Fruit fly (Drosophila melanogaster): Measurements from ENCODE around the gene CG31077.

The CG31077 gene

dm6 chr3R:26988412-26988981 lies 11.1 kb upstream of the CG31077 start, which contains the start of gene CG31075:
TSS of gene CG31075 (minus strand) at chr3R:26988517.
- TF ChIP-seq ttk (optimal IDR thresholded peaks at IDR 0.05) (no peak), psq (optimal IDR thresholded peaks at IDR 0.05) (peak; percentile 54)

- TF ChIP-seq Myc (optimal IDR thresholded peaks at IDR 0.05) (no peak), ttk (optimal IDR thresholded peaks at IDR 0.05) (no peak), h (optimal IDR thresholded peaks at IDR 0.05) (no peak), psq (optimal IDR thresholded peaks at IDR 0.05) (no peak), insv (optimal IDR thresholded peaks at IDR 0.05) (no peak), Sin3A (optimal IDR thresholded peaks at IDR 0.05) (no peak)
Observed at dm6 chr3R:26989802-26990509, 9.6 kb upstream of the CG31077 start, which contains the start of gene CG31076. TSS of gene CG31076 (minus strand) at chr3R:26989852.

- TF ChIP-seq Sin3A (optimal IDR thresholded peaks at IDR 0.05), result no peak
- TF ChIP-seq ttk (optimal IDR thresholded peaks at IDR 0.05), result no peak
- TF ChIP-seq insv (optimal IDR thresholded peaks at IDR 0.05), result no peak
- TF ChIP-seq h (optimal IDR thresholded peaks at IDR 0.05), result no peak
- TF ChIP-seq psq (optimal IDR thresholded peaks at IDR 0.05), result no peak
Observed at dm6 chr3R:26994532-26994931, 5.0 kb upstream of the CG31077 start, which contains the start of gene TwdlC. TSS of gene TwdlC (plus strand) at chr3R:26994832.

DNA sequence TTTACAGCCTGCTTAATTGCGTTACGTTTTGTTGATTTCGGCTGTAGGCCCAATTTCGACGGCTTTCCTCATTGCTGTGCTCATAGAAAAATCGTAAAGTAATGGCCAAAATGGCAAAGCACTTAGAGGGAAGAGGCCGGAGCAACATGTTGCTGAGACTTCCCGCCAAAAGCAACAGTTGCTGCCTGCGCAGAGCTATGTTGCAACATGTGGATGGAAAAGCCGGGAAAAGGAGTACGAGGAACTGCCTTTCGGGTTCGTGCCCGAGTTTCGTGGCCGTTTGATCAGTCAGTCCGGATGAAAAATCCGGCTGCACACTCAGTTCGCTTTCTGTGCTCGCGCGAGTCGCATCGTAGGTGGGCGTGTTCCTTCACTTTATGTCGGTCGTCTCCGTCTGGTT lies 2.9 kb upstream of the CG31077 start, which contains the start of gene RYa-R:
RYa-R (plus strand) TSS at position 339 of the 400 bp plus-strand sequence.
- TF ChIP-seq h (optimal IDR thresholded peaks at IDR 0.05) (no peak), ttk (optimal IDR thresholded peaks at IDR 0.05) (no peak), Sin3A (optimal IDR thresholded peaks at IDR 0.05) (no peak), psq (optimal IDR thresholded peaks at IDR 0.05) (no peak), Myc (optimal IDR thresholded peaks at IDR 0.05) (no peak), insv (optimal IDR thresholded peaks at IDR 0.05) (no peak)

DNA sequence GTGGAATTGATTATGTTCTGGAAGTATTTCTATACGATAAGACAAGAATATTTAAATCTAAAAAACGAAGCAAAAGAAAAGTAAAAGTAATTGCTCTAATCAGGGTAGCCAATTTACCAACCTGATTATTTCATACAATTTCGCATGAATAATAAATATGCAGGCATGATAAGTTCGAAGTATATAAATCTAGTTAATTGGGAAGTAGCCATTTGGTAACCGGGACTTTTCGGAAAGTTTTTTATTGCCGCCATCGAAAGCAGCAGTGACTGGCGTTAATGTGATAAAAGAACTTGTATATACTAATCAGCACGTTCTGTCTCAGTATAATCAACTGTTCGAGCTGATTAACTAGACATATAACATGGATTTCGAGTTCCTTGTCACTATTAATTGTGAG lies 3.2 kb downstream of the CG31077 start:
- TF ChIP-seq Sin3A (optimal IDR thresholded peaks at IDR 0.05), result no peak
- TF ChIP-seq psq (optimal IDR thresholded peaks at IDR 0.05), result no peak
- TF ChIP-seq h (optimal IDR thresholded peaks at IDR 0.05), result no peak
- TF ChIP-seq Myc (optimal IDR thresholded peaks at IDR 0.05), result no peak
- TF ChIP-seq ttk (optimal IDR thresholded peaks at IDR 0.05), result no peak
- no peak for TF ChIP-seq insv (optimal IDR thresholded peaks at IDR 0.05)

dm6 chr3R:27005338-27005737 lies 5.8 kb downstream of the CG31077 start, which contains the start of gene CG6296:
TSS of gene CG6296 (minus strand) at chr3R:27005469.
- TF ChIP-seq h (optimal IDR thresholded peaks at IDR 0.05) (no peak), insv (optimal IDR thresholded peaks at IDR 0.05) (no peak), Myc (optimal IDR thresholded peaks at IDR 0.05) (no peak), Sin3A (optimal IDR thresholded peaks at IDR 0.05) (no peak)

- no peak for TF ChIP-seq Myc (optimal IDR thresholded peaks at IDR 0.05)
- TF ChIP-seq ttk (optimal IDR thresholded peaks at IDR 0.05), result no peak
- no peak for TF ChIP-seq h (optimal IDR thresholded peaks at IDR 0.05)
- TF ChIP-seq Sin3A (optimal IDR thresholded peaks at IDR 0.05), result no peak
- TF ChIP-seq insv (optimal IDR thresholded peaks at IDR 0.05), result no peak
- TF ChIP-seq psq (optimal IDR thresholded peaks at IDR 0.05), result no peak
Observed at dm6 chr3R:27007022-27007421, 7.5 kb downstream of the CG31077 start, which contains the start of gene CG6295. TSS of gene CG6295 (minus strand) at chr3R:27007055.

DNA sequence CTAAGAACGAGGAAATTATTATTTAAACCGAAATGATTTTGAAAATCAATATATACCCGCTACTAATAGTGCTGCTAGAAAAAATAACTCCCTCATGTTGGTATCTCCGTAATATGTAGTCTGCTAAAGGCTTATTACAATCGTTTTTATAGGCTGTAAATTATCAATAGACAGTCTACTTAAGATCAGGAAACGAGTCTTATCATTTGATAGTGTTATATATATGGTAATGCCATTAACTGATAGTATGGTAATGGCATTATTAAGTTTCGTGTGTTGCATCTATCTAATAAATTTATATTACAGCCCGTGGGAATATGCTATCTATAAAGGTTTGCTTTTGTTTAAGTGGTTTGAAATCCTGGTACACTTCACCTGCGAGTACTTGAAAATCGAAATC lies 18.6 kb downstream of the CG31077 start, which contains the start of gene CG17192:
CG17192 (minus strand) TSS at position 101 of the 400 bp plus-strand sequence.
- TF ChIP-seq Myc (optimal IDR thresholded peaks at IDR 0.05) (no peak), psq (optimal IDR thresholded peaks at IDR 0.05) (no peak), insv (optimal IDR thresholded peaks at IDR 0.05) (no peak), h (optimal IDR thresholded peaks at IDR 0.05) (no peak), ttk (optimal IDR thresholded peaks at IDR 0.05) (no peak), Sin3A (optimal IDR thresholded peaks at IDR 0.05) (no peak)

- no peak for TF ChIP-seq insv (optimal IDR thresholded peaks at IDR 0.05)
- TF ChIP-seq psq (optimal IDR thresholded peaks at IDR 0.05), result no peak
- no peak for TF ChIP-seq h (optimal IDR thresholded peaks at IDR 0.05)
- no peak for TF ChIP-seq Myc (optimal IDR thresholded peaks at IDR 0.05)
- no peak for TF ChIP-seq Sin3A (optimal IDR thresholded peaks at IDR 0.05)
- TF ChIP-seq ttk (optimal IDR thresholded peaks at IDR 0.05), result no peak
Observed at dm6 chr3R:27019701-27020172, 20.2 kb downstream of the CG31077 start, which contains the start of gene CG17191. TSS of gene CG17191 (minus strand) at chr3R:27019751.

- TF ChIP-seq h (optimal IDR thresholded peaks at IDR 0.05) (no peak), Myc (optimal IDR thresholded peaks at IDR 0.05) (no peak), insv (optimal IDR thresholded peaks at IDR 0.05) (no peak)
Observed at dm6 chr3R:27021278-27021677, 21.7 kb downstream of the CG31077 start, which contains the start of gene CG6283. TSS of gene CG6283 (minus strand) at chr3R:27021378.

dm6 chr3R:27023117-27023516 lies 23.6 kb downstream of the CG31077 start, which contains the start of gene CG6277:
TSS of gene CG6277 (minus strand) at chr3R:27023217.
- TF ChIP-seq h (optimal IDR thresholded peaks at IDR 0.05), result no peak
- TF ChIP-seq Myc (optimal IDR thresholded peaks at IDR 0.05), result no peak
- no peak for TF ChIP-seq ttk (optimal IDR thresholded peaks at IDR 0.05)
- no peak for TF ChIP-seq Sin3A (optimal IDR thresholded peaks at IDR 0.05)
- TF ChIP-seq insv (optimal IDR thresholded peaks at IDR 0.05), result no peak

DNA sequence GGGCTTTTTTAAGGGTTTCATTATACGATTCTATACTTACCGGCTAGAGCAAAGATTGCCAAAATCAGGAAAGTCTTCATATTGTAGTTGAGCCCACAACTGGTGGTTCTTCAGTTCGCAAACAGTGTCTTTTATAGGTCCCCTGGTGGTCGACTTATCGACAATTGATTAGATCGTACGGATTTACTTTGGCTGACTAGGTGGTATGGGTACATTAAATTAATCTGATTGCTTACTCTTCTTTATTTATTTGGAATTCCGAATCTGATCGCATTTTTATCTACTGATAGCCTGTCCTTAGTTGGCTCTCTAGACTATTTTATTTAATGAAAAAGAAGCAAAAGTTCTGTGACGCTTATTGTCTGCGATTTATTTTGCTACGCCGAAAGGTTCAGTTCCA lies 26.5 kb downstream of the CG31077 start, which contains the start of gene CG6271:
CG6271 (minus strand) TSS at position 101 of the 400 bp plus-strand sequence.
- no peak for TF ChIP-seq Sin3A (optimal IDR thresholded peaks at IDR 0.05)
- no peak for TF ChIP-seq insv (optimal IDR thresholded peaks at IDR 0.05)
- no peak for TF ChIP-seq h (optimal IDR thresholded peaks at IDR 0.05)
- no peak for TF ChIP-seq psq (optimal IDR thresholded peaks at IDR 0.05)
- no peak for TF ChIP-seq ttk (optimal IDR thresholded peaks at IDR 0.05)
- no peak for TF ChIP-seq Myc (optimal IDR thresholded peaks at IDR 0.05)
